Fruit fly (Drosophila melanogaster) whole organism, embryonic: ENCODE measurements around the gene CG3566.

Experiments used
- Awh ChIP-seq: fragments of 200-800 bp; sonication (Bioruptor generic); IDR thresholded peaks from 2 replicates; pipeline ENCODE4, ENCODE4 v1.3.6; 2022; ENCODE audit warnings: missing biosample characterization, missing genetic modification characterization
- B-H2 ChIP-seq: fragments of 200-800 bp; sonication (Bioruptor generic); optimal IDR thresholded peaks from 2 replicates; lab custom pipeline; 2018; ENCODE audit warnings: missing biosample characterization, mild to moderate bottlenecking, missing genetic modification characterization
- Bdp1 ChIP-seq: fragments of 200-800 bp; sonication (Bioruptor generic); optimal IDR thresholded peaks from 3 replicates; lab custom pipeline; 2016; ENCODE audit warnings: missing biosample characterization, missing genetic modification characterization
- CG12155 ChIP-seq: fragments of 200-800 bp; sonication (Bioruptor generic); optimal IDR thresholded peaks from 3 replicates; lab custom pipeline; 2016; ENCODE audit warnings: missing biosample characterization, missing genetic modification characterization
- CG13296 ChIP-seq: fragments of 200-800 bp; sonication (Bioruptor generic); optimal IDR thresholded peaks from 3 replicates; lab custom pipeline; 2018; ENCODE audit warnings: missing biosample characterization, mild to moderate bottlenecking, missing genetic modification characterization
- CG14710 ChIP-seq: fragments of 200-800 bp; sonication (Bioruptor generic); optimal IDR thresholded peaks from 3 replicates; lab custom pipeline; 2019; ENCODE audit warnings: missing biosample characterization, mild to moderate bottlenecking, missing genetic modification characterization, moderate library complexity
- CG14965 ChIP-seq: fragments of 200-800 bp; sonication (Bioruptor generic); optimal IDR thresholded peaks from 2 replicates; lab custom pipeline; 2016; ENCODE audit warnings: missing biosample characterization, missing genetic modification characterization, borderline replicate concordance
- CG17385 ChIP-seq: fragments of 200-800 bp; sonication (Bioruptor generic); optimal IDR thresholded peaks from 3 replicates; lab custom pipeline; 2018; ENCODE audit warnings: missing biosample characterization, mild to moderate bottlenecking, missing genetic modification characterization
- CG2120 ChIP-seq: fragments of 200-800 bp; sonication (Bioruptor generic); optimal IDR thresholded peaks from 3 replicates; lab custom pipeline; 2016; ENCODE audit warnings: missing biosample characterization, missing genetic modification characterization
- CG2875 ChIP-seq: fragments of 200-800 bp; sonication (Bioruptor generic); optimal IDR thresholded peaks from 2 replicates; lab custom pipeline; 2017; ENCODE audit warnings: missing biosample characterization, mild to moderate bottlenecking, missing genetic modification characterization, missing genetic modification reagents
- CG3163 ChIP-seq: fragments of 200-800 bp; sonication (Bioruptor generic); optimal IDR thresholded peaks from 3 replicates; lab custom pipeline; 2016; ENCODE audit warnings: missing biosample characterization, missing genetic modification characterization
- CG4282 ChIP-seq: fragments of 200-800 bp; sonication (Bioruptor generic); optimal IDR thresholded peaks from 2 replicates; lab custom pipeline; 2016; ENCODE audit warnings: missing biosample characterization, missing genetic modification characterization
- CG4424 ChIP-seq: fragments of 200-800 bp; sonication (Bioruptor generic); optimal IDR thresholded peaks from 3 replicates; lab custom pipeline; 2016; ENCODE audit warnings: missing biosample characterization, missing genetic modification characterization
- CG4730 ChIP-seq: fragments of 200-800 bp; sonication (Bioruptor generic); IDR thresholded peaks from 2 replicates; pipeline ENCODE4 v1.3.6; 2022; ENCODE audit warnings: missing biosample characterization, missing genetic modification characterization
- CG5180 ChIP-seq: fragments of 200-800 bp; sonication (Bioruptor generic); optimal IDR thresholded peaks from 3 replicates; lab custom pipeline; 2017; ENCODE audit warnings: missing biosample characterization, missing genetic modification characterization, mild to moderate bottlenecking, moderate library complexity, missing genetic modification reagents
- CG6813 ChIP-seq: fragments of 200-800 bp; sonication (Bioruptor generic); optimal IDR thresholded peaks from 2 replicates; lab custom pipeline; 2017; ENCODE audit warnings: missing biosample characterization, missing genetic modification characterization, mild to moderate bottlenecking, moderate library complexity, missing genetic modification reagents
- CG8281 ChIP-seq: fragments of 200-800 bp; sonication (Bioruptor generic); optimal IDR thresholded peaks from 2 replicates; lab custom pipeline; 2018; ENCODE audit warnings: missing biosample characterization, mild to moderate bottlenecking, missing genetic modification characterization, moderate library complexity
- CG9609 ChIP-seq: fragments of 200-800 bp; sonication (Bioruptor generic); optimal IDR thresholded peaks from 3 replicates; lab custom pipeline; 2016; ENCODE audit warnings: missing biosample characterization, missing genetic modification characterization
- D19B ChIP-seq: fragments of 200-800 bp; sonication (Bioruptor generic); optimal IDR thresholded peaks from 2 replicates; lab custom pipeline; 2017; ENCODE audit warnings: missing biosample characterization, mild to moderate bottlenecking, missing genetic modification characterization
- Dll ChIP-seq: fragments of 200-800 bp; sonication (Bioruptor generic); IDR thresholded peaks from 4 replicates; pipeline ENCODE4 v1.3.6; 2022; ENCODE audit warnings: missing biosample characterization, missing genetic modification characterization; ENCODE audit not compliant: partially characterized antibody
- Dp ChIP-seq: fragments of 200-800 bp; sonication (Bioruptor generic); optimal IDR thresholded peaks from 2 replicates; lab custom pipeline; 2018; ENCODE audit warnings: missing biosample characterization, mild to moderate bottlenecking, missing genetic modification characterization, moderate library complexity
- Elba2 ChIP-seq: fragments of 200-800 bp; sonication (Bioruptor generic); optimal IDR thresholded peaks from 3 replicates; lab custom pipeline; 2016; ENCODE audit warnings: missing biosample characterization, missing genetic modification characterization
- Fer1 ChIP-seq: fragments of 200-800 bp; sonication (Bioruptor generic); optimal IDR thresholded peaks from 2 replicates; lab custom pipeline; 2017; ENCODE audit warnings: missing biosample characterization, mild to moderate bottlenecking, missing genetic modification characterization
- HmgD ChIP-seq: fragments of 200-800 bp; sonication (Bioruptor generic); optimal IDR thresholded peaks from 3 replicates; lab custom pipeline; 2016; ENCODE audit warnings: missing biosample characterization, missing genetic modification characterization
- Hr39 ChIP-seq: fragments of >200 bp; optimal IDR thresholded peaks from 2 replicates; lab custom pipeline; 2017
- Pdp1 ChIP-seq, 2 experiments: fragments of 200-800 bp; sonication (Bioruptor generic); optimal IDR thresholded peaks; 3 replicates each; lab custom pipeline; 2016; ENCODE audit warnings: missing biosample characterization in 2 of 2, missing genetic modification characterization in 2 of 2, mild to moderate bottlenecking in 1 of 2, moderate library complexity in 1 of 2
- Side ChIP-seq: fragments of 200-800 bp; sonication (Bioruptor generic); optimal IDR thresholded peaks from 2 replicates; lab custom pipeline; 2016; ENCODE audit warnings: missing biosample characterization, missing genetic modification characterization
- Taf1 ChIP-seq: fragments of 200-800 bp; sonication (Bioruptor generic); IDR thresholded peaks from 2 replicates; pipeline ENCODE4 v1.3.6; 2022; ENCODE audit warnings: missing biosample characterization, missing genetic modification characterization
- Trl ChIP-seq, 3 experiments: fragments of >200 bp in 2 of 3; fragments of 200-800 bp in 1 of 3; sonication (Bioruptor generic) in 1 of 3; optimal IDR thresholded peaks; 2 replicates in 1 of 3; 3 replicates in 2 of 3; lab custom pipeline; 2016 to 2017; ENCODE audit warnings: missing biosample characterization in 1 of 3, missing genetic modification characterization in 1 of 3
- Xbp1 ChIP-seq: fragments of 200-800 bp; sonication (Bioruptor generic); optimal IDR thresholded peaks from 3 replicates; lab custom pipeline; 2016; ENCODE audit warnings: missing biosample characterization, mild to moderate bottlenecking, missing genetic modification characterization
- bbx ChIP-seq: fragments of 200-800 bp; sonication (Bioruptor generic); IDR thresholded peaks from 2 replicates; pipeline ENCODE4 v1.3.6; 2022; ENCODE audit warnings: missing biosample characterization, missing genetic modification characterization; ENCODE audit not compliant: partially characterized antibody
- disco-r ChIP-seq: fragments of 200-800 bp; sonication (Bioruptor generic); optimal IDR thresholded peaks from 2 replicates; lab custom pipeline; 2016; ENCODE audit warnings: missing biosample characterization, missing genetic modification characterization
- fd3F ChIP-seq: fragments of 200-800 bp; sonication (Bioruptor generic); optimal IDR thresholded peaks from 2 replicates; lab custom pipeline; 2018; ENCODE audit warnings: missing biosample characterization, mild to moderate bottlenecking, missing genetic modification characterization, moderate library complexity
- grau ChIP-seq: fragments of 200-800 bp; optimal IDR thresholded peaks from 3 replicates; lab custom pipeline; 2019; ENCODE audit warnings: missing biosample characterization, mild to moderate bottlenecking, missing genetic modification characterization, moderate library complexity
- h ChIP-seq: fragments of >200 bp; optimal IDR thresholded peaks from 2 replicates; lab custom pipeline; 2017
- ham ChIP-seq: fragments of 200-800 bp; sonication (Bioruptor generic); IDR thresholded peaks from 2 replicates; pipeline ENCODE4 v1.3.6; 2022; ENCODE audit warnings: missing biosample characterization, missing genetic modification characterization
- hkb ChIP-seq, 2 experiments: fragments of 200-800 bp in 1 of 2; fragments of >200 bp in 1 of 2; sonication (Bioruptor generic) in 1 of 2; IDR thresholded peaks in 1 of 2; optimal IDR thresholded peaks in 1 of 2; 2 replicates each; pipeline versions ENCODE4 v1.3.6 to Lab custom; 2017 to 2022; ENCODE audit warnings: missing biosample characterization in 1 of 2, missing genetic modification characterization in 1 of 2
- hth ChIP-seq: fragments of >200 bp; optimal IDR thresholded peaks from 2 replicates; lab custom pipeline; 2017; ENCODE audit warnings: inconsistent platforms
- otp ChIP-seq: fragments of 200-800 bp; sonication (Bioruptor generic); IDR thresholded peaks from 3 replicates; pipeline ENCODE4, ENCODE4 v1.3.6; 2022; ENCODE audit warnings: missing biosample characterization, missing genetic modification characterization
- phol ChIP-seq: fragments of 200-800 bp; sonication (Bioruptor generic); optimal IDR thresholded peaks from 3 replicates; lab custom pipeline; 2018; ENCODE audit warnings: missing biosample characterization, mild to moderate bottlenecking, missing genetic modification characterization, moderate library complexity
- schlank ChIP-seq: fragments of 200-800 bp; sonication (Bioruptor generic); optimal IDR thresholded peaks from 2 replicates; lab custom pipeline; 2018; ENCODE audit warnings: missing biosample characterization, mild to moderate bottlenecking, missing genetic modification characterization
- scrt ChIP-seq: fragments of 200-800 bp; sonication (Bioruptor generic); optimal IDR thresholded peaks from 2 replicates; lab custom pipeline; 2018; ENCODE audit warnings: missing biosample characterization, mild to moderate bottlenecking, missing genetic modification characterization, moderate library complexity
- so ChIP-seq: fragments of 200-800 bp; sonication (Bioruptor generic); IDR thresholded peaks from 3 replicates; pipeline ENCODE4 v1.3.6; 2022; ENCODE audit warnings: missing biosample characterization, missing genetic modification characterization
- tin ChIP-seq: fragments of 200-800 bp; sonication (Bioruptor generic); optimal IDR thresholded peaks from 3 replicates; lab custom pipeline; 2016; ENCODE audit warnings: missing biosample characterization, missing genetic modification characterization
- tio ChIP-seq: fragments of 200-800 bp; sonication (Bioruptor generic); optimal IDR thresholded peaks from 2 replicates; lab custom pipeline; 2017; ENCODE audit warnings: missing biosample characterization, missing genetic modification characterization, inconsistent platforms
- tll ChIP-seq, 2 experiments: fragments of 200-800 bp in 1 of 2; fragments of >200 bp in 1 of 2; sonication (Bioruptor generic) in 1 of 2; optimal IDR thresholded peaks; 2 replicates each; lab custom pipeline; 2017 to 2019; ENCODE audit warnings: missing biosample characterization in 2 of 2, missing genetic modification characterization in 2 of 2, mild to moderate bottlenecking in 1 of 2, moderate library complexity in 1 of 2
- ttk ChIP-seq: fragments of 200-800 bp; sonication (Bioruptor generic); IDR thresholded peaks from 2 replicates; pipeline ENCODE4 v2.1.2; 2022; ENCODE audit warnings: missing biosample characterization, missing genetic modification characterization
- unc-4 ChIP-seq: fragments of 200-800 bp; sonication (Bioruptor generic); IDR thresholded peaks from 2 replicates; pipeline ENCODE4 v1.3.6; 2022; ENCODE audit warnings: missing biosample characterization, missing genetic modification characterization; ENCODE audit not compliant: partially characterized antibody
- vfl ChIP-seq: fragments of 200-800 bp; sonication (Bioruptor generic); optimal IDR thresholded peaks from 2 replicates; lab custom pipeline; 2016; ENCODE audit warnings: missing biosample characterization, missing genetic modification characterization

The CG3566 gene

DNA sequence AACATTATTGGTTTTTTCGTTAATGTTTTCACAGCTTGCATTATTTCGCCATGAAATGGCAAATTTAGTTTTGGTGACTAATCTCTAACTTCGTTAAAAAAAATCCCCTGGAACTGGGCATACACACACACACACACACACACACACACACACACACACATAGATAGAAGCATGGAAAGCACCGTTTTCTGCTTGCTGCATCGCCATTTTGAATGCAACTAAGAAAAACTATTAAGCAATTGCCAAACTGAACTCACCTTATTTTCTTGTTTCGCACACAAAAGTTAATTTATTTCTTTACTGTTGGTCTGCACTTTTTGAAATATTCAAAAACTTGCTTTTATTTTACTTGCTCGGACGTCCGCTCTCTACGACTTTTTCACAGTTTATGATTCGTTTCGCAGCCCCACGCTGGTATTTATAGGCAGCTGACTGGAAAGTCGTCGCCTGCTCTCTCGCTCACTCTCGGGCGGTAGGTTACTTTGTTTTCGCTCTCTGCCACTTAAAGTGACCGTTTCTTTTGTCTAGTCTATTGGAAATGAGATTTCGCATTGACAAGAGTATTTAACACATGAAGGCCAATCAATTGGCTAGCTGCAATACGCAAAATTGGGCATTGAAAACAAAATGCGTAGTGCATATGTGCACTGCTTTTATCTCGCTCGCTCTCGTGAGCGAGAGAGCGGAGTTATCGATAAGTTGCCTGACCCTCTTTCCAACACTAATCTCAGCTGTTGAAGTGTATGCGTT, 2.5 kb upstream of the CG3566 start (continued):
- TF ChIP-seq tll (GFP tag; optimal IDR thresholded peaks at IDR 0.05; lab: Kevin White, UChicago) (peak in 1 of 2 experiments; percentile 9), Dp (no peak), disco-r (GFP tag; lab: Kevin White, UChicago) (no peak), CG12155 (GFP tag; lab: Kevin White, UChicago) (no peak), CG8281 (no peak), tin (GFP tag; lab: Kevin White, UChicago) (no peak), Awh (0 out of 2 replicates have a peak, but pooled peaks have one; percentile 10), hth (lab: Kevin White, UChicago) (no peak), otp (GFP tag; lab: Robert Waterston, UW) (no peak), bbx (GFP tag; lab: Robert Waterston, UW) (peak; percentile 37; the same call in 1 of the 2 replicates), CG14965 (no peak), unc-4 (GFP tag; lab: Robert Waterston, UW) (peak; percentile 34; the same call in 1 of the 2 replicates), Trl (optimal IDR thresholded peaks at IDR 0.05; lab: Kevin White, UChicago) (peak; percentile 68 to 82), Trl (GFP tag; optimal IDR thresholded peaks at IDR 0.05; lab: Kevin White, UChicago) (peak; percentile 43), h (lab: Kevin White, UChicago) (no peak), phol (tag; lab: Kevin White, UChicago) (peak; percentile 33), Side (peak; percentile 36), CG4282 (no peak), Dll (GFP tag; lab: Robert Waterston, UW) (peak; percentile 46; the same call in 2 of the 4 replicates), schlank (tag; lab: Kevin White, UChicago) (no peak), scrt (GFP tag; lab: Kevin White, UChicago) (peak; percentile 34), Pdp1 (GFP tag; optimal IDR thresholded peaks at IDR 0.05; lab: Kevin White, UChicago) (peak in 1 of 2 experiments; percentile 18), vfl (GFP tag; lab: Kevin White, UChicago) (no peak), CG14710 (tag; lab: Kevin White, UChicago) (peak; percentile 36), Elba2 (GFP tag; lab: Kevin White, UChicago) (no peak), Fer1 (GFP tag; lab: Kevin White, UChicago) (peak; percentile 12), CG2120 (GFP tag; lab: Kevin White, UChicago) (no peak), HmgD (GFP tag; lab: Kevin White, UChicago) (no peak), CG3163 (peak; percentile 26), CG9609 (no peak), Bdp1 (GFP tag; lab: Kevin White, UChicago) (no peak), CG17385 (GFP tag; lab: Kevin White, UChicago) (peak; percentile 53), tio (GFP tag; lab: Kevin White, UChicago) (no peak), Hr39 (no peak), D19B (no peak), ttk (GFP tag; lab: Robert Waterston, UW) (no peak), B-H2 (GFP tag; lab: Kevin White, UChicago) (no peak), CG5180 (GFP tag; lab: Kevin White, UChicago) (no peak), CG13296 (no peak), CG2875 (GFP tag; lab: Kevin White, UChicago) (no peak), CG4424 (GFP tag; lab: Kevin White, UChicago) (peak; percentile 42), Xbp1 (GFP tag; lab: Kevin White, UChicago) (no peak), so (GFP tag; lab: Robert Waterston, UW) (no peak), Taf1 (no peak), grau (tag; lab: Kevin White, UChicago) (no peak), CG6813 (GFP tag; lab: Kevin White, UChicago) (no peak), fd3F (GFP tag; lab: Kevin White, UChicago) (no peak), ham (no peak), CG4730 (GFP tag; lab: Robert Waterston, UW) (no peak), hkb (optimal IDR thresholded peaks at IDR 0.05; lab: Kevin White, UChicago) (no peak), hkb (GFP tag; IDR thresholded peaks at IDR 0.05; lab: Robert Waterston, UW) (no peak)
